Fruit fly (Drosophila melanogaster): Measurements from ENCODE around the gene Sbat.

Gene Sbat

dm6 chr2L:2878188-2878587 lies at the start of gene Sbat, which contains the start of gene Prx6a:
Gene Sbat (plus strand): TSS chr2L:2878344.
Gene Prx6a (minus strand): TSS chr2L:2878232.
- TF ChIP-seq ash1 (GFP tag; optimal IDR thresholded peaks at IDR 0.05) (no peak), MTF-1 (GFP tag; optimal IDR thresholded peaks at IDR 0.05; ENCODE audit: borderline replicate concordance) (no peak), CG2116 (GFP tag; optimal IDR thresholded peaks at IDR 0.05) (peak; percentile 69), cato (GFP tag; optimal IDR thresholded peaks at IDR 0.05; ENCODE audit: borderline replicate concordance) (no peak), bbx (GFP tag; IDR thresholded peaks at IDR 0.05; ENCODE audit: partially characterized antibody) (no peak), CG3995 (GFP tag; optimal IDR thresholded peaks at IDR 0.05) (peak; percentile 34), amos (GFP tag; IDR thresholded peaks at IDR 0.05; ENCODE audit: partially characterized antibody) (peak; percentile 33; the same call in 1 of the 2 replicates), bcd (GFP tag; optimal IDR thresholded peaks at IDR 0.05) (peak; percentile 69), nom (GFP tag; optimal IDR thresholded peaks at IDR 0.05) (peak; percentile 32), CG10274 (GFP tag; optimal IDR thresholded peaks at IDR 0.05) (peak; percentile 40), wor (GFP tag; IDR thresholded peaks at IDR 0.05) (peak; percentile 29; the same call in 1 of the 2 replicates), Dfd (GFP tag; optimal IDR thresholded peaks at IDR 0.05) (no peak), sqz (GFP tag; optimal IDR thresholded peaks at IDR 0.05) (peak; percentile 29), CG12942 (GFP tag; optimal IDR thresholded peaks at IDR 0.05) (peak; percentile 66), tup (GFP tag; optimal IDR thresholded peaks at IDR 0.05) (no peak), CG8359 (GFP tag; optimal IDR thresholded peaks at IDR 0.05; ENCODE audit: borderline replicate concordance) (no peak), tgo (GFP tag; IDR thresholded peaks at IDR 0.05) (peak; percentile 56; the same call in 2 of the 3 replicates), z (GFP tag; IDR thresholded peaks at IDR 0.05) (no peak), lmd (GFP tag; IDR thresholded peaks at IDR 0.05) (peak; percentile 81), CG18764 (GFP tag; optimal IDR thresholded peaks at IDR 0.05) (peak; percentile 57), CG7839 (tag; optimal IDR thresholded peaks at IDR 0.05) (peak; percentile 70), Nf-YC (tag; optimal IDR thresholded peaks at IDR 0.05) (peak; percentile 81), CG4854 (GFP tag; optimal IDR thresholded peaks at IDR 0.05) (peak; percentile 42), CG3281 (GFP tag; optimal IDR thresholded peaks at IDR 0.05) (peak; percentile 76), CG6689 (GFP tag; IDR thresholded peaks at IDR 0.05) (peak; percentile 69; the same call in 1 of the 2 replicates), CG16779 (GFP tag; IDR thresholded peaks at IDR 0.05) (no peak), CG7786 (GFP tag; optimal IDR thresholded peaks at IDR 0.05) (peak; percentile 77), emc (GFP tag; optimal IDR thresholded peaks at IDR 0.05) (peak; percentile 10), CG17328 (GFP tag; IDR thresholded peaks at IDR 0.05) (peak; percentile 36; the same call in 1 of the 2 replicates), HLH54F (GFP tag; optimal IDR thresholded peaks at IDR 0.05) (peak; percentile 73), sug (tag; optimal IDR thresholded peaks at IDR 0.05) (peak; percentile 89), HmgZ (tag; optimal IDR thresholded peaks at IDR 0.05) (peak; percentile 92), CG6765 (GFP tag; optimal IDR thresholded peaks at IDR 0.05) (peak; percentile 9), CG3163 (GFP tag; optimal IDR thresholded peaks at IDR 0.05) (peak; percentile 32), CG33213 (GFP tag; optimal IDR thresholded peaks at IDR 0.05) (peak; percentile 69), CG12299 (tag; optimal IDR thresholded peaks at IDR 0.05) (peak; percentile 62), chinmo (GFP tag; IDR thresholded peaks at IDR 0.05; ENCODE audit: partially characterized antibody) (no peak), CG3065 (GFP tag; optimal IDR thresholded peaks at IDR 0.05) (no peak), Max (GFP tag; optimal IDR thresholded peaks at IDR 0.05) (peak; percentile 50), pnt (GFP tag; optimal IDR thresholded peaks at IDR 0.05) (peak; percentile 66), dpn (GFP tag; optimal IDR thresholded peaks at IDR 0.05) (peak; percentile 74), phol (tag; optimal IDR thresholded peaks at IDR 0.05) (peak; percentile 84), CG11504 (tag; optimal IDR thresholded peaks at IDR 0.05) (peak; percentile 69), bsh (GFP tag; optimal IDR thresholded peaks at IDR 0.05) (peak in 1 of 2 experiments; percentile 66), Deaf1 (tag; optimal IDR thresholded peaks at IDR 0.05) (peak; percentile 35), Bteb2 (GFP tag; optimal IDR thresholded peaks at IDR 0.05) (peak; percentile 47), Abd-B (GFP tag; optimal IDR thresholded peaks at IDR 0.05) (peak; percentile 79), MBD-R2 (GFP tag; IDR thresholded peaks at IDR 0.05) (peak; percentile 92), gcm (GFP tag; optimal IDR thresholded peaks at IDR 0.05) (peak; percentile 24), Ets65A (GFP tag) (peak; percentile 96)
